Worm (Caenorhabditis elegans): ENCODE data around the gene cox-10.

DNA sequence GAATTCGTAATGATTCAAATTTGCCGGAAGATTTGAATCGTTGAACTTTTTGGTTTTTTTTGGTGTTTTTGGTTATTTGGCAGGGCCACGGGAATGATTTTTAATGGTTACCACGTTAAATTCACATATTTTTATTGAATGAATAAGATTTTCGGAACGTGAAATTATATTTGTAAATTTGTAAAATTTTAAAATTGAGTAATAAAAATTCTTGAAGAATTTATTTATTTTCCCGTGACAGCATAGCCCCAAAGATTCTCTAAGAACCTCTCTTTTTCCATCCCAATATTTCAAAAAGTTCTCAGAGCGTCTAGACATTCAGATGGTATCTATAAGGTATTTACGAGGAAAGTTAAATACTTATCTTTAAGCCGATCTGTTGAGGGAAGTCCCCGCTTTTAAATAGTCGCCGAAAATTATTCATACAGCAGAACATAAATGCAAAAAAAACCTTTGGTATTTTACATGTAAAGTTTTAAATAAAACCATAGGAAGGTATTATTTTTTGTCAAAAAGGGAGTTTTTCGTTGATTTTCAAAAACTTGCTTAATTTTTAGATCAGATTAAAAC lies 44.9 kb upstream of the cox-10 start, which contains the start of gene Y38E10A.17:
- TF ChIP-seq ceh-2 (tag; optimal IDR thresholded peaks at IDR 0.05), result no peak
- TF ChIP-seq che-1 (tag; optimal IDR thresholded peaks at IDR 0.05), result no peak
- TF ChIP-seq ceh-9 (tag; optimal IDR thresholded peaks at IDR 0.05), result no peak
- TF ChIP-seq dve-1 (tag; optimal IDR thresholded peaks at IDR 0.05), result no peak
- no peak for TF ChIP-seq ceh-31 (tag; optimal IDR thresholded peaks at IDR 0.05)
- TF ChIP-seq Y22D7AL.16 (tag; optimal IDR thresholded peaks at IDR 0.05), result no peak
